Worm (Caenorhabditis elegans): ENCODE data around the gene Y37E11AL.12.

Gene Y37E11AL.12

ce11 chrIV:3659951-3660350 lies 41.8 kb downstream of the Y37E11AL.12 start:
- TF ChIP-seq flt-1 (GFP tag; IDR thresholded peaks at IDR 0.05) (no peak), F13C5.2 (tag; optimal IDR thresholded peaks at IDR 0.05) (no peak), tbx-11 (GFP tag; IDR thresholded peaks at IDR 0.05) (no peak), hmbx-1 (tag; optimal IDR thresholded peaks at IDR 0.05) (no peak)

- TF ChIP-seq hmbx-1 (tag; optimal IDR thresholded peaks at IDR 0.05), result no peak
- TF ChIP-seq sea-1 (GFP tag; conservative IDR thresholded peaks at IDR 0.05), result no peak
- no peak for TF ChIP-seq aly-1 (tag; optimal IDR thresholded peaks at IDR 0.05)
These were observed 45.9 kb downstream of the Y37E11AL.12 start for ce11 chrIV:3655896-3656295.

ce11 chrIV:3654823-3655222 lies 47.0 kb downstream of the Y37E11AL.12 start:
- TF ChIP-seq hnd-1 (tag; optimal IDR thresholded peaks at IDR 0.05), result no peak

- TF ChIP-seq hmg-4 (GFP tag; optimal IDR thresholded peaks at IDR 0.05) (peak; percentile 54), hmbx-1 (tag; optimal IDR thresholded peaks at IDR 0.05) (no peak)
These were observed 47.6 kb downstream of the Y37E11AL.12 start for ce11 chrIV:3654214-3654613.

- TF ChIP-seq ceh-13 (GFP tag; optimal IDR thresholded peaks at IDR 0.05) (no peak), F13C5.2 (tag; optimal IDR thresholded peaks at IDR 0.05) (no peak), ceh-36 (tag; optimal IDR thresholded peaks at IDR 0.05) (no peak), pes-1 (GFP tag; IDR thresholded peaks at IDR 0.05) (no peak), tbx-37 (GFP tag; conservative IDR thresholded peaks at IDR 0.05) (no peak), tra-4 (tag; optimal IDR thresholded peaks at IDR 0.05) (no peak), hnd-1 (tag; optimal IDR thresholded peaks at IDR 0.05) (no peak), B0310.2 (tag; optimal IDR thresholded peaks at IDR 0.05) (no peak), ama-1 (optimal IDR thresholded peaks at IDR 0.05) (no peak), aly-1 (tag; optimal IDR thresholded peaks at IDR 0.05) (no peak), scrt-1 (GFP tag; IDR thresholded peaks at IDR 0.05) (no peak), hmg-4 (GFP tag; optimal IDR thresholded peaks at IDR 0.05) (no peak), sea-1 (GFP tag; conservative IDR thresholded peaks at IDR 0.05) (no peak), tbx-11 (GFP tag; IDR thresholded peaks at IDR 0.05) (no peak)
These were observed 48.4 kb downstream of the Y37E11AL.12 start for ce11 chrIV:3653420-3653823.

- TF ChIP-seq tbx-37 (GFP tag; conservative IDR thresholded peaks at IDR 0.05), result no peak
These were observed 48.9 kb downstream of the Y37E11AL.12 start for ce11 chrIV:3652784-3653383.

- TF ChIP-seq sea-1 (GFP tag; conservative IDR thresholded peaks at IDR 0.05) (no peak), B0310.2 (tag; optimal IDR thresholded peaks at IDR 0.05) (no peak), flt-1 (GFP tag; IDR thresholded peaks at IDR 0.05) (no peak), hmg-4 (GFP tag; optimal IDR thresholded peaks at IDR 0.05) (no peak), hnd-1 (tag; optimal IDR thresholded peaks at IDR 0.05) (no peak), ama-1 (optimal IDR thresholded peaks at IDR 0.05) (no peak), ceh-13 (GFP tag; optimal IDR thresholded peaks at IDR 0.05) (no peak), ets-7 (tag; optimal IDR thresholded peaks at IDR 0.05) (no peak), pes-1 (GFP tag; IDR thresholded peaks at IDR 0.05) (no peak), tra-4 (tag; optimal IDR thresholded peaks at IDR 0.05) (no peak), F13C5.2 (tag; optimal IDR thresholded peaks at IDR 0.05) (no peak), tbx-11 (GFP tag; IDR thresholded peaks at IDR 0.05) (no peak), tbx-37 (GFP tag; conservative IDR thresholded peaks at IDR 0.05) (no peak), ceh-36 (tag; optimal IDR thresholded peaks at IDR 0.05) (no peak), scrt-1 (GFP tag; IDR thresholded peaks at IDR 0.05) (no peak)
These were observed 49.6 kb downstream of the Y37E11AL.12 start for ce11 chrIV:3652223-3652622.

Data from whole organism, early embryonic.